Worm (Caenorhabditis elegans): ENCODE results near the gene R11D1.1.

- TF ChIP-seq unc-42 (tag; optimal IDR thresholded peaks at IDR 0.05) (no peak), ahr-1 (tag; optimal IDR thresholded peaks at IDR 0.05) (no peak)
These were observed 14.4 kb downstream of the R11D1.1 start, which contains the start of gene str-181 for ce11 chrV:12718622-12719021.

All from whole organism, late embryonic.